Worm (Caenorhabditis elegans): ENCODE measurements around the gene cnc-4.

Gene cnc-4

ce11 chrV:1414615-1415433 is 32.2 kb upstream of the cnc-4 start:
- TF ChIP-seq dmd-9 (GFP tag; IDR thresholded peaks at IDR 0.05) (no peak), pqm-1 (tag; optimal IDR thresholded peaks at IDR 0.05) (peak; percentile 86), egl-43 (GFP tag; IDR thresholded peaks at IDR 0.05) (no peak), dve-1 (tag; optimal IDR thresholded peaks at IDR 0.05; ENCODE audit: insufficient read depth) (peak; percentile 27), zfp-2 (tag; optimal IDR thresholded peaks at IDR 0.05) (no peak), F10B5.3 (tag; optimal IDR thresholded peaks at IDR 0.05) (no peak), ztf-7 (tag; optimal IDR thresholded peaks at IDR 0.05) (no peak), nhr-28 (tag; optimal IDR thresholded peaks at IDR 0.05) (peak; percentile 25), set-16 (GFP tag; IDR thresholded peaks at IDR 0.05) (no peak), arid-1 (GFP tag; conservative IDR thresholded peaks at IDR 0.05) (no peak), hlh-11 (tag; optimal IDR thresholded peaks at IDR 0.05) (peak; percentile 38), daf-16 (GFP tag; optimal IDR thresholded peaks at IDR 0.05) (no peak), daf-16 (tag; optimal IDR thresholded peaks at IDR 0.05) (peak; percentile 22), aha-1 (tag) (peak; percentile 49), hif-1 (tag; optimal IDR thresholded peaks at IDR 0.05) (peak in 1 of 2 experiments; percentile 49), dmd-6 (GFP tag; IDR thresholded peaks at IDR 0.05) (peak; percentile 72)

ce11 chrV:1416154-1416553 is 30.8 kb upstream of the cnc-4 start:
- no peak for TF ChIP-seq egl-43 (GFP tag; IDR thresholded peaks at IDR 0.05)
- TF ChIP-seq hif-1 (tag; optimal IDR thresholded peaks at IDR 0.05), result no peak
- TF ChIP-seq lim-7 (GFP tag; IDR thresholded peaks at IDR 0.05), result no peak
- TF ChIP-seq aha-1 (tag), result peak; percentile 56

ce11 chrV:1422269-1422668 is 24.7 kb upstream of the cnc-4 start:
- TF ChIP-seq unc-62 (GFP tag; optimal IDR thresholded peaks at IDR 0.05 in 1 of 2) (peak in 1 of 2 experiments; percentile 36), unc-62 (tag; optimal IDR thresholded peaks at IDR 0.05) (no peak), daf-19 (GFP tag; conservative IDR thresholded peaks at IDR 0.05) (no peak)

ce11 chrV:1423338-1423737 is 23.7 kb upstream of the cnc-4 start:
- no peak for TF ChIP-seq mep-1 (tag; optimal IDR thresholded peaks at IDR 0.05)
- TF ChIP-seq Y105C5A.15 (GFP tag; IDR thresholded peaks at IDR 0.05), result no peak
- no peak for TF ChIP-seq madf-9 (GFP tag; conservative IDR thresholded peaks at IDR 0.05)
- no peak for TF ChIP-seq duxl-1 (tag; optimal IDR thresholded peaks at IDR 0.05; ENCODE audit: poor library complexity)

ce11 chrV:1425595-1425994 is 21.4 kb upstream of the cnc-4 start, which contains the start of gene R12A1.3:
R12A1.3 (minus strand) TSS chrV:1425794.
- TF ChIP-seq F26F4.8 (GFP tag; conservative IDR thresholded peaks at IDR 0.05), result no peak
- TF ChIP-seq madf-9 (GFP tag; conservative IDR thresholded peaks at IDR 0.05), result no peak
- TF ChIP-seq set-16 (GFP tag; IDR thresholded peaks at IDR 0.05), result peak; percentile 54; the same call in 1 of the 2 replicates
- TF ChIP-seq lir-3 (tag; optimal IDR thresholded peaks at IDR 0.05), result no peak

ce11 chrV:1431702-1432187 is 15.2 kb upstream of the cnc-4 start, which contains the start of gene ges-1:
ges-1 (minus strand) TSS chrV:1432137.
- TF ChIP-seq ctbp-1 (GFP tag; IDR thresholded peaks at IDR 0.05) (no peak), unc-62 (GFP tag; optimal IDR thresholded peaks at IDR 0.05 in 1 of 2) (peak in 1 of 2 experiments; percentile 13), unc-62 (tag; optimal IDR thresholded peaks at IDR 0.05) (no peak), aha-1 (tag) (peak; percentile 90)
